Worm (Caenorhabditis elegans) whole organism, early embryonic: ENCODE data around the gene F55C12.6.

ENCODE experiments used
- B0310.2 ChIP-seq: sonication (generic microtip); optimal IDR thresholded peaks from 2 replicates; lab custom pipeline; 2016; ENCODE audit warnings: mild to moderate bottlenecking, missing genetic modification characterization, missing compliant biosample characterization
- aly-1 ChIP-seq: sonication (generic microtip); optimal IDR thresholded peaks from 2 replicates; lab custom pipeline; 2016; ENCODE audit warnings: missing genetic modification characterization, missing compliant biosample characterization
- ama-1 ChIP-seq: fragments of 150-350 bp; optimal IDR thresholded peaks from 2 replicates; lab custom pipeline; 2014
- ets-7 ChIP-seq: sonication (generic microtip); optimal IDR thresholded peaks from 2 replicates; lab custom pipeline; 2016; ENCODE audit warnings: missing genotype, missing genetic modification characterization, missing compliant biosample characterization
- flt-1 ChIP-seq: fragments of 200-800 bp; sonication (Bioruptor generic); IDR thresholded peaks from 2 replicates; pipeline ENCODE4 v1.3.6; 2022; ENCODE audit warnings: missing genetic modification characterization, missing compliant biosample characterization
- hmbx-1 ChIP-seq: sonication (generic microtip); optimal IDR thresholded peaks from 2 replicates; lab custom pipeline; 2016; ENCODE audit warnings: mild to moderate bottlenecking, missing genetic modification characterization, missing compliant biosample characterization
- hnd-1 ChIP-seq: sonication (generic microtip); optimal IDR thresholded peaks from 2 replicates; lab custom pipeline; 2016; ENCODE audit warnings: missing genetic modification characterization, missing compliant biosample characterization
- pes-1 ChIP-seq: fragments of 200-800 bp; sonication (Bioruptor generic); IDR thresholded peaks from 2 replicates; pipeline ENCODE4 v1.3.6; 2022; ENCODE audit warnings: missing genetic modification reagents, missing genetic modification characterization, missing compliant biosample characterization
- scrt-1 ChIP-seq: fragments of 200-800 bp; sonication (Bioruptor generic); IDR thresholded peaks from 2 replicates; pipeline ENCODE4 v1.3.6; 2022; ENCODE audit warnings: missing genetic modification characterization, missing compliant biosample characterization
- tbx-11 ChIP-seq: fragments of 200-800 bp; sonication (Bioruptor generic); IDR thresholded peaks from 2 replicates; pipeline ENCODE4 v1.3.6; 2022; ENCODE audit warnings: missing genetic modification characterization, missing compliant biosample characterization
- tbx-37 ChIP-seq: fragments of 200-800 bp; sonication (Bioruptor generic); conservative IDR thresholded peaks from 2 replicates; pipeline ENCODE4 v1.3.6; 2022; ENCODE audit warnings: missing genetic modification reagents, missing genetic modification characterization, missing compliant biosample characterization

DNA sequence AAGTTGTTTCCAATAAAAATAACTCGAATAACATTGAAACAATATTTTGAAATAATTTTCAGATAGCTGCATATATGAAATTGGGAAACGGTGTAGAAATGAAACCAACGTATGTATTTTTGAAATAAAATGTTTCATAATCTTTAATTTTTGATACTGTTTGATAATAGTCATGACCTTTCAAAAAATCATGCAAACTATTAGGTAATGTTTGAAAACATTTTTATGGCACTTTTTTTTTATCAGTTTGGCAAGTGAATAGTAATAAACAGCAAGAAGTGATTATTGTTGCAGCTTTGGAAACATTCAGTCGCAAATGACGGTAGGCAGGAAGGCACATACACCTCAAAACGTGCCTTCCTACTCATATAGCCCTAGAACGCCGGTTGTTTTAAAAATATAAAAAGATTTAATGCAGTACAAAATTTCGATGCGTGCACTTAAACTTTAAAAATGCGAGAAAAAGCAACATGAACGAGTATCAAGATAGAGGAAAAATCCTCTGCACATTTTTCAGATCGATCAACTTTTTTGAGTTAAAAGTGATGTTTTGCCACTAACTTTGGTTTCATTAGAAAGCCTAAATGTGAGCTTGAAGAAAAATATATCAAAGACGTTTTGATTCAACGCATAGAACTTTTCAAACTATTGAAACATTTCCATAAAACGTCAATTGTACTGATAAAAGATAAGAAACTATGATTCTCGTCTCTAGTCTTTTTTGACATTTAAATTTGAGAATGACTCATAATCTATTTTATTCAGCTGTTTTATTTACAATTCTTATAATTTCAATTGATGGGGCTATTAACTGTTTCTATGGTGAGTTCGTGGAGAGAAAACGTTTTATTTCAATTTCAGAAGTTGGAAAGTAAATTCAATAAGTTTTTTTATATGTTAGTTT is 10.3 kb downstream of the F55C12.6 start, which contains the start of gene F55C12.19:
- TF ChIP-seq ama-1 (lab: Kevin White, UChicago) (no peak), tbx-11 (GFP tag; lab: Robert Waterston, UW) (no peak), hmbx-1 (tag; lab: Kevin White, UChicago) (no peak), ets-7 (tag; lab: Kevin White, UChicago) (no peak), tbx-37 (GFP tag; lab: Robert Waterston, UW) (no peak), hnd-1 (no peak), pes-1 (GFP tag; lab: Robert Waterston, UW) (no peak), B0310.2 (tag; lab: Kevin White, UChicago) (no peak), flt-1 (no peak), scrt-1 (GFP tag; lab: Robert Waterston, UW) (no peak), aly-1 (tag; lab: Kevin White, UChicago) (no peak)
